Fruit fly (Drosophila melanogaster) whole organism, embryonic: ENCODE results near the gene Npc1b.
"Not testable (repeated sequence)": the region's sequence is repeated elsewhere in the genome, so short reads cannot be mapped to it uniquely, and the experiment has no call there.

Experiments
- CG11093 ChIP-seq: fragments of 200-800 bp; sonication (Bioruptor generic); IDR thresholded peaks from 3 replicates; pipeline ENCODE4 v1.3.6; 2022; ENCODE audit warnings: missing biosample characterization, missing genetic modification characterization
- CG11247 ChIP-seq: fragments of 200-800 bp; sonication (Bioruptor generic); IDR thresholded peaks from 2 replicates; pipeline ENCODE4 v1.3.6; 2022; ENCODE audit warnings: missing biosample characterization, missing genetic modification characterization
- CG8478 ChIP-seq: fragments of >200 bp; optimal IDR thresholded peaks from 2 replicates; lab custom pipeline; 2018
- NfI ChIP-seq: fragments of 200-800 bp; sonication (Bioruptor generic); optimal IDR thresholded peaks from 3 replicates; lab custom pipeline; 2018; ENCODE audit warnings: missing biosample characterization, mild to moderate bottlenecking, missing genetic modification characterization, moderate library complexity
- ara ChIP-seq: fragments of 200-800 bp; sonication (Bioruptor generic); IDR thresholded peaks from 2 replicates; pipeline ENCODE4 v1.3.6; 2022; ENCODE audit warnings: missing biosample characterization, missing genetic modification characterization
- gt ChIP-seq: fragments of 200-800 bp; sonication (Bioruptor generic); IDR thresholded peaks from 2 replicates; pipeline ENCODE4 v1.3.6; 2022; ENCODE audit warnings: missing biosample characterization, missing genetic modification characterization
- luna ChIP-seq: fragments of 200-800 bp; sonication (Bioruptor generic); optimal IDR thresholded peaks from 2 replicates; lab custom pipeline; 2016; ENCODE audit warnings: missing biosample characterization, missing genetic modification characterization
- unpg ChIP-seq: fragments of 200-800 bp; sonication (Bioruptor generic); optimal IDR thresholded peaks from 3 replicates; lab custom pipeline; 2018; ENCODE audit warnings: missing biosample characterization, mild to moderate bottlenecking, missing genetic modification characterization, moderate library complexity

DNA sequence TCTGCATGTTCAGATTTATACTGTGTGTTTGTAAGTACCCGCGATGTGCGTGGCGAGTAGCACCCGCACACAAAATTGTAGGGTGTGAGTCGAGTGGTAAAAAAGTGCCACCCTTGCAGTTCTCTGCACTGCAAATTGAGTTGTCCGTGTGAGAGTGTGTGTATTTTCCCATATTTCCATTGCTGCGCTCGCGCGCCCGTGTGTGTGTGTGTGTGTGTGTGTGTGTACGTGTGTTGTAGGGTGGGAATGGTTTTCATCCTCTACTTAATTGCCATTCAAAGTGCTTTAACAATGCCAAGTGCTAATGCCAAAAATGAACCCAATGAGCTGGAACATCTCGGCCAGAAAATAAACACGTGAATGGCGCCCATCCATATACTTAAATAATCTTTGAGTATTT is 7.4 kb downstream of the Npc1b start:
- TF ChIP-seq ara (GFP tag; lab: Robert Waterston, UW); unpg (GFP tag; lab: Kevin White, UChicago); CG8478 (lab: Kevin White, UChicago); CG11247 (GFP tag; lab: Robert Waterston, UW); CG11093 (GFP tag; lab: Robert Waterston, UW); gt (GFP tag; lab: Robert Waterston, UW); luna (GFP tag; lab: Kevin White, UChicago); NfI (GFP tag; lab: Kevin White, UChicago): not testable (repeated sequence)
